Worm (Caenorhabditis elegans) whole organism, late embryonic: Measurements from ENCODE around the gene fbxa-107.

Experiments used
- K09A11.1 ChIP-seq: sonication (generic microtip); optimal IDR thresholded peaks from 2 replicates; lab custom pipeline; 2017; ENCODE audit warnings: antibody characterized with exemption, mild to moderate bottlenecking, missing genetic modification characterization, missing compliant biosample characterization; ENCODE audit not compliant: insufficient read depth
- eyg-1 ChIP-seq: sonication (generic microtip); optimal IDR thresholded peaks from 2 replicates; lab custom pipeline; 2016; ENCODE audit warnings: missing genotype, missing genetic modification characterization, missing compliant biosample characterization
- hlh-8 ChIP-seq: sonication (generic microtip); optimal IDR thresholded peaks from 2 replicates; lab custom pipeline; 2016; ENCODE audit warnings: missing genotype, missing genetic modification characterization, missing compliant biosample characterization
- nhr-11 ChIP-seq: fragments of 150-350 bp; optimal IDR thresholded peaks from 2 replicates; lab custom pipeline; 2014; ENCODE audit warnings: missing biosample characterization, missing genetic modification characterization
- pax-1 ChIP-seq: fragments of 150-350 bp; optimal IDR thresholded peaks from 2 replicates; lab custom pipeline; 2014; ENCODE audit warnings: missing biosample characterization, missing genetic modification characterization

- TF ChIP-seq pax-1 (tag; lab: Kevin White, UChicago) (no peak), nhr-11 (tag; lab: Kevin White, UChicago) (no peak), hlh-8 (tag; lab: Kevin White, UChicago) (no peak), K09A11.1 (tag; lab: Kevin White, UChicago) (no peak), eyg-1 (no peak)
These were observed 10.6 kb downstream of the fbxa-107 start, which contains the start of gene Y37H2A.7 for ce11 chrV:18134378-18134777.
